Fruit fly (Drosophila melanogaster) whole organism, embryonic: ENCODE measurements around the gene CG14803.

Source experiments
- Ada2b ChIP-seq: fragments of 200-800 bp; sonication (Bioruptor generic); IDR thresholded peaks from 2 replicates; pipeline ENCODE4 v1.3.6; 2022; ENCODE audit warnings: missing biosample characterization, missing genetic modification characterization
- Aef1 ChIP-seq: fragments of 200-800 bp; sonication (Bioruptor generic); IDR thresholded peaks from 3 replicates; pipeline ENCODE4 v1.3.6; 2022; ENCODE audit warnings: missing biosample characterization, missing genetic modification characterization
- Antp ChIP-seq: fragments of 200-800 bp; sonication (Bioruptor generic); optimal IDR thresholded peaks from 3 replicates; lab custom pipeline; 2016; ENCODE audit warnings: missing biosample characterization, missing genetic modification characterization
- Atf3 ChIP-seq: fragments of 200-800 bp; sonication (Bioruptor generic); optimal IDR thresholded peaks from 3 replicates; lab custom pipeline; 2016; ENCODE audit warnings: missing biosample characterization, missing genetic modification characterization
- Bgb ChIP-seq: fragments of 200-800 bp; sonication (Bioruptor generic); IDR thresholded peaks from 2 replicates; pipeline ENCODE4 v1.3.6; 2022; ENCODE audit warnings: missing biosample characterization, missing genetic modification characterization; ENCODE audit not compliant: partially characterized antibody
- Blimp-1 ChIP-seq: fragments of 200-800 bp; sonication (Bioruptor generic); optimal IDR thresholded peaks from 3 replicates; lab custom pipeline; 2018; ENCODE audit warnings: missing biosample characterization, missing genetic modification characterization, mild to moderate bottlenecking, moderate library complexity, missing genetic modification reagents
- CG10209 ChIP-seq: fragments of 200-800 bp; sonication (Bioruptor generic); optimal IDR thresholded peaks from 3 replicates; lab custom pipeline; 2017; ENCODE audit warnings: missing biosample characterization, mild to moderate bottlenecking, missing genetic modification characterization, missing genetic modification reagents
- CG12219 ChIP-seq: fragments of 200-800 bp; sonication (Bioruptor generic); optimal IDR thresholded peaks from 3 replicates; lab custom pipeline; 2018; ENCODE audit warnings: missing biosample characterization, mild to moderate bottlenecking, missing genetic modification characterization
- CG1832 ChIP-seq: fragments of 200-800 bp; sonication (Bioruptor generic); optimal IDR thresholded peaks from 2 replicates; lab custom pipeline; 2017; ENCODE audit warnings: missing biosample characterization, mild to moderate bottlenecking, missing genetic modification characterization, inconsistent platforms
- CG2199 ChIP-seq: fragments of 200-800 bp; sonication (Bioruptor generic); IDR thresholded peaks from 3 replicates; pipeline ENCODE4 v1.3.6; 2022; ENCODE audit warnings: missing biosample characterization, missing genetic modification characterization
- CG2678 ChIP-seq: fragments of 200-800 bp; sonication (Bioruptor generic); optimal IDR thresholded peaks from 3 replicates; lab custom pipeline; 2019; ENCODE audit warnings: missing biosample characterization, mild to moderate bottlenecking, missing genetic modification characterization, moderate library complexity
- CG2875 ChIP-seq: fragments of 200-800 bp; sonication (Bioruptor generic); optimal IDR thresholded peaks from 2 replicates; lab custom pipeline; 2017; ENCODE audit warnings: missing biosample characterization, mild to moderate bottlenecking, missing genetic modification characterization, missing genetic modification reagents
- CG3065 ChIP-seq: fragments of 200-800 bp; sonication (Bioruptor generic); optimal IDR thresholded peaks from 2 replicates; lab custom pipeline; 2016; ENCODE audit warnings: missing biosample characterization, missing genetic modification characterization
- CG7786 ChIP-seq: fragments of 200-800 bp; sonication (Bioruptor generic); optimal IDR thresholded peaks from 2 replicates; lab custom pipeline; 2016; ENCODE audit warnings: missing biosample characterization, missing genetic modification characterization
- CG8290 ChIP-seq, 3 experiments: fragments of 200-800 bp; sonication (Bioruptor generic); optimal IDR thresholded peaks; 2 replicates each; lab custom pipeline; 2016 to 2019; ENCODE audit warnings: missing biosample characterization in 3 of 3, missing genetic modification characterization in 3 of 3, mild to moderate bottlenecking in 2 of 3, moderate library complexity in 1 of 3
- Camta ChIP-seq: fragments of 200-800 bp; sonication (Bioruptor generic); optimal IDR thresholded peaks from 2 replicates; lab custom pipeline; 2016; ENCODE audit warnings: missing biosample characterization, missing genetic modification characterization
- CrebB ChIP-seq: fragments of 200-800 bp; sonication (Bioruptor generic); optimal IDR thresholded peaks from 3 replicates; lab custom pipeline; 2018; ENCODE audit warnings: missing biosample characterization, mild to moderate bottlenecking, missing genetic modification characterization
- Dek ChIP-seq: fragments of 200-800 bp; sonication (Bioruptor generic); optimal IDR thresholded peaks from 3 replicates; lab custom pipeline; 2019; ENCODE audit warnings: missing biosample characterization, mild to moderate bottlenecking, missing genetic modification characterization, moderate library complexity
- Dref ChIP-seq: fragments of 200-800 bp; sonication (Bioruptor generic); IDR thresholded peaks from 2 replicates; pipeline ENCODE4 v1.3.6; 2022; ENCODE audit warnings: missing biosample characterization, missing genetic modification characterization
- Ets65A ChIP-seq: fragments of 200-800 bp; sonication (Bioruptor generic); peaks from one replicate; lab custom pipeline; 2016; ENCODE audit warnings: missing biosample characterization, missing genetic modification characterization
- Fer3 ChIP-seq: fragments of 200-800 bp; sonication (Bioruptor generic); optimal IDR thresholded peaks from 2 replicates; lab custom pipeline; 2018; ENCODE audit warnings: missing biosample characterization, mild to moderate bottlenecking, missing genetic modification characterization, moderate library complexity
- H2.0 ChIP-seq: fragments of 200-800 bp; sonication (Bioruptor generic); IDR thresholded peaks from 2 replicates; pipeline ENCODE4 v1.3.6; 2022; ENCODE audit warnings: missing biosample characterization, missing genetic modification characterization
- Hmx ChIP-seq: fragments of 200-800 bp; sonication (Bioruptor generic); optimal IDR thresholded peaks from 2 replicates; lab custom pipeline; 2016; ENCODE audit warnings: missing biosample characterization, missing genetic modification characterization
- MBD-R2 ChIP-seq: fragments of 200-800 bp; sonication (Bioruptor generic); IDR thresholded peaks from 2 replicates; pipeline ENCODE4 v1.3.6; 2022; ENCODE audit warnings: missing biosample characterization, missing genetic modification characterization
- NFAT ChIP-seq: fragments of 200-800 bp; sonication (Bioruptor generic); IDR thresholded peaks from 2 replicates; pipeline ENCODE4 v1.3.6; 2022; ENCODE audit warnings: missing biosample characterization, missing genetic modification characterization
- NK7.1 ChIP-seq: fragments of 200-800 bp; sonication (Bioruptor generic); optimal IDR thresholded peaks from 3 replicates; lab custom pipeline; 2016; ENCODE audit warnings: missing biosample characterization, missing genetic modification characterization
- Pdp1 ChIP-seq, 2 experiments: fragments of 200-800 bp; sonication (Bioruptor generic); optimal IDR thresholded peaks; 3 replicates each; lab custom pipeline; 2016; ENCODE audit warnings: missing biosample characterization in 2 of 2, missing genetic modification characterization in 2 of 2, mild to moderate bottlenecking in 1 of 2, moderate library complexity in 1 of 2
- Rx ChIP-seq: fragments of 200-800 bp; sonication (Bioruptor generic); IDR thresholded peaks from 2 replicates; pipeline ENCODE4 v1.3.6; 2022; ENCODE audit warnings: missing biosample characterization, missing genetic modification characterization
- Stat92E ChIP-seq, 3 experiments: fragments of >200 bp in 2 of 3; fragments of 200-800 bp in 1 of 3; sonication (Bioruptor generic) in 1 of 3; optimal IDR thresholded peaks; 2 replicates each; lab custom pipeline; 2017 to 2019; ENCODE audit warnings: missing biosample characterization in 3 of 3, missing genetic modification characterization in 3 of 3, mild to moderate bottlenecking in 1 of 3, moderate library complexity in 1 of 3
- Xbp1 ChIP-seq: fragments of 200-800 bp; sonication (Bioruptor generic); optimal IDR thresholded peaks from 3 replicates; lab custom pipeline; 2016; ENCODE audit warnings: missing biosample characterization, mild to moderate bottlenecking, missing genetic modification characterization
- cg ChIP-seq: fragments of 200-800 bp; sonication (Bioruptor generic); optimal IDR thresholded peaks from 3 replicates; lab custom pipeline; 2019; ENCODE audit warnings: missing biosample characterization, mild to moderate bottlenecking, missing genetic modification characterization, moderate library complexity
- chif ChIP-seq, 2 experiments: fragments of 200-800 bp; sonication (Bioruptor generic); optimal IDR thresholded peaks; 3 replicates each; lab custom pipeline; 2016; ENCODE audit warnings: missing biosample characterization in 2 of 2, missing genetic modification characterization in 2 of 2
- ci ChIP-seq: fragments of 200-800 bp; sonication (Bioruptor generic); IDR thresholded peaks from 3 replicates; pipeline ENCODE4 v1.3.6; 2022; ENCODE audit warnings: missing biosample characterization, missing genetic modification characterization
- crc ChIP-seq: fragments of 200-800 bp; sonication (Bioruptor generic); optimal IDR thresholded peaks from 2 replicates; lab custom pipeline; 2016; ENCODE audit warnings: missing biosample characterization, missing genetic modification characterization
- croc ChIP-seq: fragments of 200-800 bp; sonication (Bioruptor generic); conservative IDR thresholded peaks from 3 replicates; pipeline ENCODE4 v1.3.6; 2022; ENCODE audit warnings: missing biosample characterization, missing genetic modification characterization
- dmrt99B ChIP-seq: fragments of 200-800 bp; sonication (Bioruptor generic); optimal IDR thresholded peaks from 2 replicates; lab custom pipeline; 2018; ENCODE audit warnings: missing biosample characterization, mild to moderate bottlenecking, missing genetic modification characterization, moderate library complexity
- grau ChIP-seq: fragments of 200-800 bp; optimal IDR thresholded peaks from 3 replicates; lab custom pipeline; 2019; ENCODE audit warnings: missing biosample characterization, mild to moderate bottlenecking, missing genetic modification characterization, moderate library complexity
- gro ChIP-seq: fragments of 200-800 bp; sonication (Bioruptor generic); optimal IDR thresholded peaks from 2 replicates; lab custom pipeline; 2016; ENCODE audit warnings: missing biosample characterization, missing genetic modification characterization
- lilli ChIP-seq: fragments of 200-800 bp; sonication (Bioruptor generic); optimal IDR thresholded peaks from 3 replicates; lab custom pipeline; 2016; ENCODE audit warnings: missing biosample characterization, missing genetic modification characterization
- nom ChIP-seq: fragments of 200-800 bp; sonication (Bioruptor generic); optimal IDR thresholded peaks from 2 replicates; lab custom pipeline; 2017; ENCODE audit warnings: missing biosample characterization, missing genetic modification characterization, mild to moderate bottlenecking, moderate library complexity, missing genetic modification reagents
- pfk ChIP-seq: fragments of 200-800 bp; sonication (Bioruptor generic); optimal IDR thresholded peaks from 2 replicates; lab custom pipeline; 2018; ENCODE audit warnings: missing biosample characterization, mild to moderate bottlenecking, missing genetic modification characterization, moderate library complexity
- prd ChIP-seq, 3 experiments: fragments of >200 bp in 2 of 3; fragments of 200-800 bp in 1 of 3; sonication (Bioruptor generic) in 1 of 3; optimal IDR thresholded peaks in 2 of 3; IDR thresholded peaks in 1 of 3; 2 replicates in 2 of 3; 3 replicates in 1 of 3; pipeline versions ENCODE4 v1.3.6 to Lab custom; 2017 to 2022; ENCODE audit warnings: missing biosample characterization in 1 of 3, missing genetic modification characterization in 1 of 3
- repo ChIP-seq: fragments of 200-800 bp; sonication (Bioruptor generic); optimal IDR thresholded peaks from 2 replicates; lab custom pipeline; 2016; ENCODE audit warnings: missing biosample characterization, missing genetic modification characterization
- sd ChIP-seq: fragments of 200-800 bp; sonication (Bioruptor generic); optimal IDR thresholded peaks from 3 replicates; lab custom pipeline; 2018; ENCODE audit warnings: missing biosample characterization, mild to moderate bottlenecking, missing genetic modification characterization, moderate library complexity
- sima ChIP-seq: fragments of 200-800 bp; sonication (Bioruptor generic); optimal IDR thresholded peaks from 2 replicates; lab custom pipeline; 2016; ENCODE audit warnings: missing biosample characterization, missing genetic modification characterization
- sisA ChIP-seq: fragments of 200-800 bp; sonication (Bioruptor generic); IDR thresholded peaks from 2 replicates; pipeline ENCODE4 v1.3.6; 2022; ENCODE audit warnings: missing biosample characterization, missing genetic modification characterization
- tgo ChIP-seq: fragments of 200-800 bp; sonication (Bioruptor generic); IDR thresholded peaks from 3 replicates; pipeline ENCODE4 v1.3.6; 2022; ENCODE audit warnings: missing biosample characterization, missing genetic modification characterization

Gene CG14803

dm6 chrX:1854070-1854469, 14.6 kb upstream of the CG14803 start (continued):
- TF ChIP-seq CG2199 (GFP tag; lab: Robert Waterston, UW) (no peak), CG7786 (GFP tag; lab: Kevin White, UChicago) (peak; percentile 23), crc (GFP tag; lab: Kevin White, UChicago) (peak; percentile 50), Dref (GFP tag; lab: Robert Waterston, UW) (no peak), grau (tag; lab: Kevin White, UChicago) (peak; percentile 30), CG1832 (GFP tag; lab: Kevin White, UChicago) (peak; percentile 30), CrebB (tag; lab: Kevin White, UChicago) (peak; percentile 82), Fer3 (tag; lab: Kevin White, UChicago) (peak; percentile 78), croc (no peak), Rx (no peak), Hmx (GFP tag; lab: Kevin White, UChicago) (no peak), H2.0 (GFP tag; lab: Robert Waterston, UW) (peak; percentile 27; the same call in 1 of the 2 replicates), cg (GFP tag; lab: Kevin White, UChicago) (no peak), dmrt99B (tag; lab: Kevin White, UChicago) (peak; percentile 26), CG10209 (peak; percentile 75), chif (GFP tag; optimal IDR thresholded peaks at IDR 0.05; lab: Kevin White, UChicago) (peak in 1 of 2 experiments; percentile 53), gro (GFP tag; lab: Kevin White, UChicago) (peak; percentile 80), CG3065 (GFP tag; lab: Kevin White, UChicago) (no peak), Xbp1 (peak; percentile 11), lilli (peak; percentile 43), Atf3 (GFP tag; lab: Kevin White, UChicago) (no peak), Antp (peak; percentile 46), Aef1 (GFP tag; lab: Robert Waterston, UW) (no peak), Ada2b (GFP tag; lab: Robert Waterston, UW) (peak; percentile 29; the same call in 1 of the 2 replicates), CG12219 (peak; percentile 47), ci (GFP tag; lab: Robert Waterston, UW) (peak; percentile 61; the same call in 2 of the 3 replicates), Dek (tag; lab: Kevin White, UChicago) (peak; percentile 77), CG2875 (GFP tag; lab: Kevin White, UChicago) (peak; percentile 52), NFAT (peak; percentile 60)

dm6 chrX:1854873-1855272, 13.8 kb upstream of the CG14803 start:
- TF ChIP-seq Pdp1 (GFP tag; optimal IDR thresholded peaks at IDR 0.05; lab: Kevin White, UChicago): peak in 1 of 2 experiments; percentile 65
- peak; percentile 62 for TF ChIP-seq Ets65A (GFP tag; lab: Kevin White, UChicago)
- TF ChIP-seq CG2678 (tag; lab: Kevin White, UChicago): no peak
- no peak for TF ChIP-seq CG8290 (GFP tag; optimal IDR thresholded peaks at IDR 0.05; lab: Kevin White, UChicago)
- TF ChIP-seq CG8290 (tag; optimal IDR thresholded peaks at IDR 0.05; lab: Kevin White, UChicago): no peak

- no peak for TF ChIP-seq repo (GFP tag; lab: Kevin White, UChicago)
- peak; percentile 99 for TF ChIP-seq Blimp-1
- TF ChIP-seq sima (GFP tag; lab: Kevin White, UChicago): no peak
- TF ChIP-seq, all 482 proteins: peak for 1
These were observed 12.1 kb upstream of the CG14803 start for dm6 chrX:1856605-1857004.

dm6 chrX:1858867-1859266, 9.8 kb upstream of the CG14803 start, which contains the start of gene Lamtor5:
Gene Lamtor5, minus strand, starts transcription at chrX:1858971.
- TF ChIP-seq MBD-R2 (GFP tag; lab: Robert Waterston, UW) (peak; percentile 88), nom (peak; percentile 28), pfk (GFP tag; lab: Kevin White, UChicago) (no peak), Camta (GFP tag; lab: Kevin White, UChicago) (no peak), NK7.1 (GFP tag; lab: Kevin White, UChicago) (no peak), Stat92E (GFP tag; optimal IDR thresholded peaks at IDR 0.05; lab: Kevin White, UChicago) (peak in 1 of 3 experiments; percentile 15), sd (tag; lab: Kevin White, UChicago) (peak; percentile 26), sisA (GFP tag; lab: Robert Waterston, UW) (peak; percentile 22; the same call in 1 of the 2 replicates), prd (optimal IDR thresholded peaks at IDR 0.05; lab: Kevin White, UChicago) (no peak), prd (GFP tag; IDR thresholded peaks at IDR 0.05; lab: Robert Waterston, UW) (0 out of 3 replicates have a peak, but pooled peaks have one; percentile 40), tgo (peak; percentile 33; the same call in 1 of the 3 replicates), Bgb (GFP tag; lab: Robert Waterston, UW) (peak; percentile 20; the same call in 1 of the 2 replicates)
